Worm (Caenorhabditis elegans) whole organism, L4 larva: Measurements from ENCODE around the gene C48B4.6.

Experiments
- aha-1 ChIP-seq: fragments of 150-350 bp; peaks from one replicate; lab custom pipeline; 2014; ENCODE audit warnings: missing biosample characterization, missing genetic modification characterization
- ces-1 ChIP-seq: fragments of 150-350 bp; sonication (generic microtip); optimal IDR thresholded peaks from 4 replicates; lab custom pipeline; 2014; ENCODE audit warnings: missing biosample characterization, missing genetic modification reagents, missing genetic modification characterization
- nhr-102 ChIP-seq: sonication (generic microtip); optimal IDR thresholded peaks from 2 replicates; lab custom pipeline; 2016; ENCODE audit warnings: mild to moderate bottlenecking, missing genetic modification characterization, moderate library complexity, missing compliant biosample characterization

DNA sequence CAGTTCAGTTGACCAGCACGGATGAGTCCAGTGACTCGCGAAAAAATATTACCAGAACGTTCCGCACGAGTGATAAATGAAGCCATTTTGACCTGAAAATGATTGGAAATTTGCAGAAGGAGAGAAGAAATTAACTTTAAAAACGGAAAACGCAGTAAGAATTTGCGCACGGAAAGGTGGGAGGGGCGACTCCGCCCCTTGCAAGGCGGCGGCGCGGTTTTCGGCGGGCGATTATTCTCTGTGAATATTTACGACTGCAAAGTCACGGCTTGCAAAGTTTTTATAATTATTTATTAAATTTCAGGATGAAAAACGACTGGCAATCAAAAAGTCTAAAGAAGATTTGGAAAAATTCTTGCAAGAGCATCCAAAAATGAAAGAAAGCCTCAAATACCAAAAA lies 34.8 kb downstream of the C48B4.6 start, which contains the start of gene mrps-23:
- TF ChIP-seq ces-1 (GFP tag; lab: Kevin White, UChicago) (no peak), nhr-102 (tag; lab: Kevin White, UChicago) (no peak), aha-1 (no peak)
